Worm (Caenorhabditis elegans) whole organism, midembryonic: ENCODE data around the gene cyp-33C11.

Source experiments
- T22C8.4 ChIP-seq: fragments of 200-800 bp; sonication (Bioruptor generic); IDR thresholded peaks from 2 replicates; pipeline ENCODE4 v1.3.6; 2022; ENCODE audit warnings: missing genetic modification characterization, missing compliant biosample characterization
- cog-1 ChIP-seq: sonication (generic microtip); optimal IDR thresholded peaks from 2 replicates; lab custom pipeline; 2016; ENCODE audit warnings: missing genetic modification characterization, missing compliant biosample characterization
- flt-1 ChIP-seq: fragments of 200-800 bp; sonication (Bioruptor generic); IDR thresholded peaks from 2 replicates; pipeline ENCODE4 v1.3.6; 2022; ENCODE audit warnings: missing genetic modification characterization, missing compliant biosample characterization
- klf-2 ChIP-seq: fragments of 200-800 bp; sonication (Bioruptor generic); conservative IDR thresholded peaks from 2 replicates; pipeline ENCODE4 v1.3.6; 2022; ENCODE audit warnings: missing genetic modification reagents, missing genetic modification characterization, missing compliant biosample characterization
- med-1 ChIP-seq: sonication (generic microtip); optimal IDR thresholded peaks from 2 replicates; lab custom pipeline; 2017; ENCODE audit warnings: missing genetic modification characterization, mild to moderate bottlenecking, missing compliant biosample characterization, antibody characterized with exemption, missing genetic modification reagents; ENCODE audit not compliant: insufficient read depth
- ref-1 ChIP-seq: fragments of 200-800 bp; sonication (Bioruptor generic); conservative IDR thresholded peaks from 2 replicates; pipeline ENCODE4 v1.3.6; 2022; ENCODE audit warnings: missing genetic modification reagents, missing genetic modification characterization, missing compliant biosample characterization
- tab-1 ChIP-seq: fragments of 200-800 bp; sonication (Bioruptor generic); IDR thresholded peaks from 2 replicates; pipeline ENCODE4 v1.3.6; 2022; ENCODE audit warnings: missing genetic modification characterization, missing compliant biosample characterization
- ztf-23 ChIP-seq: fragments of 200-800 bp; sonication (Bioruptor generic); IDR thresholded peaks from 2 replicates; pipeline ENCODE4 v1.3.6; 2022; ENCODE audit warnings: missing genetic modification reagents, missing genetic modification characterization, missing compliant biosample characterization
- ztf-29 ChIP-seq: fragments of 200-800 bp; sonication (Bioruptor generic); IDR thresholded peaks from 2 replicates; pipeline ENCODE4 v1.3.6; 2022; ENCODE audit warnings: missing genetic modification reagents, missing genetic modification characterization, missing compliant biosample characterization

- no peak for TF ChIP-seq cog-1
- TF ChIP-seq flt-1 (GFP tag; lab: Robert Waterston, UW): no peak
- no peak for TF ChIP-seq ztf-29 (GFP tag; lab: Robert Waterston, UW)
- no peak for TF ChIP-seq klf-2
- no peak for TF ChIP-seq ztf-23 (GFP tag; lab: Robert Waterston, UW)
- TF ChIP-seq med-1 (GFP tag; lab: Kevin White, UChicago): no peak
- no peak for TF ChIP-seq tab-1 (GFP tag; lab: Robert Waterston, UW)
- TF ChIP-seq T22C8.4: no peak
- no peak for TF ChIP-seq ref-1 (GFP tag; lab: Robert Waterston, UW)
Measured at ce11 chrV:738770-739169, 26.0 kb upstream of the cyp-33C11 start, which contains the start of gene srj-24.
